Fruit fly (Drosophila melanogaster) whole organism: ENCODE results near the gene Acbp3.

ENCODE experiments used
- CG8478 ChIP-seq: fragments of >200 bp; optimal IDR thresholded peaks from 2 replicates; lab custom pipeline; 2018; ENCODE audit warnings: inconsistent platforms
- Dll ChIP-seq: fragments of >200 bp; optimal IDR thresholded peaks from 2 replicates; lab custom pipeline; 2017
- EcR ChIP-seq, 2 experiments: fragments of >200 bp; optimal IDR thresholded peaks; 2 replicates each; lab custom pipeline; 2017; ENCODE audit warnings: missing biosample characterization in 2 of 2, missing genetic modification characterization in 2 of 2, missing genetic modification reagents in 2 of 2
- pan ChIP-seq: fragments of >200 bp; optimal IDR thresholded peaks from 2 replicates; lab custom pipeline; 2017
- psq ChIP-seq: fragments of >200 bp; optimal IDR thresholded peaks from 2 replicates; lab custom pipeline; 2017
- usp ChIP-seq: fragments of >200 bp; optimal IDR thresholded peaks from 2 replicates; lab custom pipeline; 2017; ENCODE audit warnings: missing biosample characterization, missing genetic modification characterization, mixed read lengths

Acbp3 gene

DNA sequence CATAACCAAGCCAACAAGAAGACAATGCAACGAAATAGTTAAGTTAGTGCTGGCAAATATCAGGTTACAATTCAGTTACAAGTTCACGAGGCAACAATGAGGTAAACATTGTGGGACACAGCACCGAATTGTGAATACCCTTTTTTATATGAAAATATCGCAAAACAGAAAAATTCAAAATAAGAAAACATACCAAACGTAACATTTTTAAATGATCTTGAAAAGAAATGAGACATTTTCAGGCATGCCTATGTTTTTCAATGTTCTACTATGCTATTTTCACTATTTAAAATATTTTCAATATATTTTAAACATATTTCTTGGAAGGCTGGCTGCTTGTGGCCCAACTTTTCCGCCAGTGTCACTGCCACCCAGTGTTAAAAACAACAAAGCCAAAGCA, 26.7 kb upstream of the Acbp3 start:
- TF ChIP-seq psq (no peak), CG8478 (lab: Kevin White, UChicago) (no peak), Dll (lab: Kevin White, UChicago) (no peak), usp (GFP tag; lab: Kevin White, UChicago) (no peak), pan (no peak), EcR (GFP tag; optimal IDR thresholded peaks at IDR 0.05; lab: Kevin White, UChicago) (no peak)

- TF ChIP-seq psq (no peak), usp (GFP tag; lab: Kevin White, UChicago) (no peak), pan (no peak), EcR (GFP tag; optimal IDR thresholded peaks at IDR 0.05; lab: Kevin White, UChicago) (no peak), Dll (lab: Kevin White, UChicago) (no peak), CG8478 (lab: Kevin White, UChicago) (no peak)
Observed at dm6 chr3L:7104485-7104884, 26.2 kb upstream of the Acbp3 start.

dm6 chr3L:7105693-7106092, 25.0 kb upstream of the Acbp3 start:
- TF ChIP-seq Dll (lab: Kevin White, UChicago) (no peak), psq (no peak), pan (no peak)

DNA sequence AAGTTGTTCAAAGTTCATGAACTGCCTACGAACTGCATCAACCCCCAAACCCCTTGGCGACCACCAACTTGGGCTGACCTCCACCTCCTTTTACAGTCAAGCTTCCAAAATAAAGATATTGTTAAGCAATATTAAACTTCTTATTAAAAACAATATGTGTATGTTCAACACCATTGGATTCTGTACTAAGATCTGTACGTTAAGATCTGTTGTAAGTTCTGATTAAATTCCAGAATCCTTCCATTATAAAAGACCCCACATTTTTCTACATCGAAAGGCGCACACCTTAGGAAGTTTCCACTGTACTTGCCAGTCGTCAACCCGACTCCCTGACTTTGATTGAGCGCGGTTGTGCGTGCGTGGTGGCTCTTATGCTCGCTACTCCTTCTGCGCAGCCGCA, 17.7 kb upstream of the Acbp3 start:
- TF ChIP-seq Dll (lab: Kevin White, UChicago), result no peak
- no peak for TF ChIP-seq psq
- peak in 1 of 2 experiments; percentile 4 for TF ChIP-seq EcR (GFP tag; optimal IDR thresholded peaks at IDR 0.05; lab: Kevin White, UChicago)
- TF ChIP-seq usp (GFP tag; lab: Kevin White, UChicago), result no peak
- TF ChIP-seq CG8478 (lab: Kevin White, UChicago), result no peak
- TF ChIP-seq pan, result no peak

DNA sequence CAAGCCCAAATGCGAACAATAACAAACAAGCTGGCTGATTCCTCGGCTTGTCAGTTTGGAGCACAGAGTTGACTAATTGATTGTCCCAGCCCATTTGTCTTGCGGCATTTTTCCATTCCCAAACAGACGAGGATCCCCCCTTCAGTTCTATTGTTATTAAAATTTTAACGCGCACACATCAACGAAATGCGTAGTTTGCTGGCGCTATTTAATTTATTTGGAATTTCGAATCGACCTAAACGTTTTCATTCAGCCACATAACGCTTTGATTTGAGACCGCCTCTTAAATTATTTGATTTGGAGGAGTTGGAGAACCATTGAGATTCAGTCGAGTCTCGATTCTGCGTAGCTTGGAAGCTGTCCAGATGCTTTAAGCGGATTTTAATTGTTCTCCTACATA, 14.7 kb upstream of the Acbp3 start:
- TF ChIP-seq psq, result no peak
- no peak for TF ChIP-seq Dll (lab: Kevin White, UChicago)
- no peak for TF ChIP-seq EcR (GFP tag; optimal IDR thresholded peaks at IDR 0.05; lab: Kevin White, UChicago)
- no peak for TF ChIP-seq pan
- no peak for TF ChIP-seq CG8478 (lab: Kevin White, UChicago)
- TF ChIP-seq usp (GFP tag; lab: Kevin White, UChicago), result no peak

- no peak for TF ChIP-seq Dll (lab: Kevin White, UChicago)
- TF ChIP-seq pan, result no peak
- no peak for TF ChIP-seq psq
- no peak for TF ChIP-seq EcR (GFP tag; optimal IDR thresholded peaks at IDR 0.05; lab: Kevin White, UChicago)
- TF ChIP-seq CG8478 (lab: Kevin White, UChicago), result no peak
- no peak for TF ChIP-seq usp (GFP tag; lab: Kevin White, UChicago)
Observed at dm6 chr3L:7122136-7122535, 8.5 kb upstream of the Acbp3 start.

DNA sequence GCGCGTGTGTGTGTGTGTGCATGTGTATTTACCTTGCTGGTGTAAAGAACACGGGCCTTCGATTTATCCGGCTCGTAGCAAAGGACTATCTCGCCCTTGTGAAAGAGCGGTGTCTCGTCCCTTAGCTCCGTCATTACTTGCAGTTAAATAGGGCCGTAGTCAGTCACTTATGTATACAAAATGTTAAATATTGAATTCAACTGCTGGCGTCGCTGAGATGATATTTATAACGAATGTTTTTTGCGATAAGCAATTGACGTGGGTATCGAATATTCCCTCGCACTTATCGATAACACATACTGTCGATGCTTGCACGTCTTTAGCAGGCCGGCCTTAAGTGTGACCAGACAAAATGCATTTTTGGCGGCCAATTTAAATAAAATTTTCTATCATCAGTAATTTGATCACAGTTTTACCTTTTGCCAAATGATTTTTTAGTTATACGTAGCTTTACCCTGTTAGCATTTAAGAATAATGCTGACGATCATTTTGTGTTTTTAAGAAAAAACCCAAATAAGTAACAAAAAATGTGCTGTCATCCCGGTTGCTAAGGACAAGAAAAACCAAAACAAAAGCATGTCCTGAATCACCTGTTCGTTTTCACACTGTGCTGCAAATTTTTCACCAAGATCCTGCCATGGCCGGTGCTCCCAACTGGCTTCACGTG, 5.3 kb upstream of the Acbp3 start, which contains the start of the genes msl-3 and BBS1:
msl-3 (minus strand) TSS at position 245 of the 667 bp plus-strand sequence.
BBS1 (plus strand) TSS at position 617 of the 667 bp plus-strand sequence.
- TF ChIP-seq Dll (lab: Kevin White, UChicago), result no peak
- TF ChIP-seq CG8478 (lab: Kevin White, UChicago), result no peak
- TF ChIP-seq usp (GFP tag; lab: Kevin White, UChicago), result no peak
- no peak for TF ChIP-seq psq
- no peak for TF ChIP-seq pan
- TF ChIP-seq EcR (GFP tag; optimal IDR thresholded peaks at IDR 0.05; lab: Kevin White, UChicago), result no peak

dm6 chr3L:7128214-7129008, 2.3 kb upstream of the Acbp3 start, which contains the start of the genes Acbp4 and Acbp6:
Acbp4 (minus strand) TSS chr3L:7128264.
Acbp6 (plus strand) TSS chr3L:7128903.
- TF ChIP-seq pan, result no peak
- no peak for TF ChIP-seq usp (GFP tag; lab: Kevin White, UChicago)
- TF ChIP-seq EcR (GFP tag; optimal IDR thresholded peaks at IDR 0.05; lab: Kevin White, UChicago), result no peak
- no peak for TF ChIP-seq Dll (lab: Kevin White, UChicago)
- TF ChIP-seq CG8478 (lab: Kevin White, UChicago), result no peak
- TF ChIP-seq psq, result no peak

dm6 chr3L:7131447-7131983, 841 bp downstream of the Acbp3 start, which contains the start of gene Acbp2:
Acbp2 (plus strand) TSS chr3L:7131863.
- TF ChIP-seq EcR (GFP tag; optimal IDR thresholded peaks at IDR 0.05; lab: Kevin White, UChicago) (no peak), Dll (lab: Kevin White, UChicago) (no peak), pan (no peak), CG8478 (lab: Kevin White, UChicago) (no peak), usp (GFP tag; lab: Kevin White, UChicago) (no peak), psq (no peak)

DNA sequence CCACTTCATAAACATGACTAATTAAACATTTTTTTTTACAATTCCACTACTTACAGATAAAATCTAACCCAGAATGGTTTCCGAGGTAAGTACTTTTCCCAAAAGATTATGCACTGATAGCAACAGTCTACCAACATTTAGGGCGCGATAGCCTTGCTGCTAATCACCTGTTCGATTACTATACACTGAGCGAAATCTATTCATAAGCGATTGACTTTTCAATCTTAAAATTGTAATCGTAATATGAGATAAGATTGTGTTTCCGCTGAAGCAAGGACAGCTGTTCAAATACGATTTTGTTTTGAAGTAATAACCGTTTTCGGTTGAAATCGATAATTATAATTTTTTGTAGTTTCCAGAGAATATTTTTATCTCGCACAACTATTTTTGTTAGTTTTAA, 1.9 kb downstream of the Acbp3 start:
- no peak for TF ChIP-seq EcR (GFP tag; optimal IDR thresholded peaks at IDR 0.05; lab: Kevin White, UChicago)
- TF ChIP-seq usp (GFP tag; lab: Kevin White, UChicago), result no peak
- no peak for TF ChIP-seq psq
- TF ChIP-seq pan, result no peak

dm6 chr3L:7133699-7134655, 3.3 kb downstream of the Acbp3 start, which contains the start of gene melt:
melt (plus strand) TSS chr3L:7134516.
- TF ChIP-seq pan (peak; percentile 97), usp (GFP tag; lab: Kevin White, UChicago) (no peak), psq (no peak), CG8478 (lab: Kevin White, UChicago) (no peak), Dll (lab: Kevin White, UChicago) (peak; percentile 87)
